Fruit fly (Drosophila melanogaster) whole organism: ENCODE results near the gene fz.

ENCODE experiments used
- CG8478 ChIP-seq: fragments of >200 bp; optimal IDR thresholded peaks from 2 replicates; lab custom pipeline; 2018; ENCODE audit warnings: inconsistent platforms
- pan ChIP-seq: fragments of >200 bp; optimal IDR thresholded peaks from 2 replicates; lab custom pipeline; 2017
- psq ChIP-seq: fragments of >200 bp; optimal IDR thresholded peaks from 2 replicates; lab custom pipeline; 2017
- usp ChIP-seq: fragments of >200 bp; optimal IDR thresholded peaks from 2 replicates; lab custom pipeline; 2017; ENCODE audit warnings: missing biosample characterization, missing genetic modification characterization, mixed read lengths

DNA sequence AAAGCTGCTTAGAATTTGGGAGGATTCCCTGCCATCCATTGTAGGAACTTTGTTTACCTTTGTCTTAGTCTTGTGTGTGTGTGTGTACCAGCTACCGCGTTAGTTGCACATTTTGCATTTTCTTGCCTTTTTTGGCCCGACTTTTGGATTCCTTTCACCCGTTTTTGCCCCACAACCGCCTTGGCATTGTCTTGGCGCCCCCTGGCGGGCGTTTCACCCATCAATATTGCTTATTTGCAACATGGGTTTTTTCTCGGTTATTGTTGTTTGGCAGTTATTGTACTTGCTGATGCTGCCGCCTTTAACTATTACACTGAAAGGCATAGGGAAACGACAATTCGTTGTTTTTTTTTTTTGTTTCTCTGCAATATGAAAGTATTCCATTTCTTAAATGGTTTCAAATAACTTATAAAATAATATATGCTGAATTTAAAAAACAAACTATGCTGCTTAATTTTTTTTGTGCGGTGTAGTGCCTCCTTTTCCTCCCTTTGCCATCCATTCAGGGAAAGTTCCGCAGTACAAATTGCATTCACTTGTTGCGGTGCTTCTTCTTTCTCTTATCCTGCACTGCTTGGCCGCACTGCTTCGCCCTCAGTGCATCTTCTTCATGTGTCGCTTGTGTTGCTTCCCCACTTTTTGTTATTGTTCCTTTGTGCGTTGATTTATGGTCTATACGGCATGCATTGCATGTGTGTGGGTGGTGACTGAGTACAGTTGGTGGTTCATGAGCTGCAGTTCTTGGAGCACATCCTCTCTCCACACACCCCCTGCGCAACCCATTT is 82.6 kb downstream of the fz start:
- TF ChIP-seq pan (lab: Kevin White, UChicago), result no peak
- TF ChIP-seq usp (GFP tag; lab: Kevin White, UChicago), result no peak
- no peak for TF ChIP-seq CG8478 (lab: Kevin White, UChicago)
- no peak for TF ChIP-seq psq (lab: Kevin White, UChicago)
